Worm (Caenorhabditis elegans): ENCODE results near the gene zgpa-1.

Gene zgpa-1

DNA sequence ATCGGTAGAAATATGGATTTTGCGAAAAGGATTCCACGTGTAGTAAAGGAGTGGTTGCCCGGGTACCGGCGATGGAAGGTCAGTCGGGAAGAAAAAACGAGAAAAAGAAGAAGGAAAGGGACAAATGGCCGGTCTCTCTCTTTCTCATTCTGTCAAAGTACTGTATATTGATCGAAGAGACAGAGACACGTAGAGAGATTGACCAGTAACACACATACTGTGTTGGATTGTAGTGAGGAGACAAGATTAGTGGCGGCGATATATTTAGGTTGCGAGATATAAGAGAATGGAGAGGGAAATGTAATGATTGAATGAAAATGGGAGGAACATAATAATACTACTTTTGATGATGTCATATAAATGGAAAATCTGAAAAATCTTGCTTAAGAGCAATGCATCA is 23.4 kb upstream of the zgpa-1 start:
- TF ChIP-seq nhr-25 (tag; optimal IDR thresholded peaks at IDR 0.05) (peak; percentile 61), ztf-4 (tag; optimal IDR thresholded peaks at IDR 0.05) (no peak), elt-2 (tag; optimal IDR thresholded peaks at IDR 0.05) (no peak), snpc-4 (tag; optimal IDR thresholded peaks at IDR 0.05) (no peak), hmg-11 (tag; optimal IDR thresholded peaks at IDR 0.05) (peak; percentile 27), fkh-10 (GFP tag; optimal IDR thresholded peaks at IDR 0.05) (no peak), elt-3 (tag; optimal IDR thresholded peaks at IDR 0.05) (no peak), pha-4 (tag; optimal IDR thresholded peaks at IDR 0.05) (peak; percentile 26), nhr-23 (tag; optimal IDR thresholded peaks at IDR 0.05) (peak; percentile 85), ceh-82 (tag; optimal IDR thresholded peaks at IDR 0.05) (no peak), nhr-76 (tag; optimal IDR thresholded peaks at IDR 0.05) (no peak), nfya-1 (tag; optimal IDR thresholded peaks at IDR 0.05; ENCODE audit: insufficient read depth) (peak; percentile 19), ceh-28 (tag; optimal IDR thresholded peaks at IDR 0.05) (peak; percentile 60), ztf-11 (tag; optimal IDR thresholded peaks at IDR 0.05) (no peak), mml-1 (tag; optimal IDR thresholded peaks at IDR 0.05) (no peak)

DNA sequence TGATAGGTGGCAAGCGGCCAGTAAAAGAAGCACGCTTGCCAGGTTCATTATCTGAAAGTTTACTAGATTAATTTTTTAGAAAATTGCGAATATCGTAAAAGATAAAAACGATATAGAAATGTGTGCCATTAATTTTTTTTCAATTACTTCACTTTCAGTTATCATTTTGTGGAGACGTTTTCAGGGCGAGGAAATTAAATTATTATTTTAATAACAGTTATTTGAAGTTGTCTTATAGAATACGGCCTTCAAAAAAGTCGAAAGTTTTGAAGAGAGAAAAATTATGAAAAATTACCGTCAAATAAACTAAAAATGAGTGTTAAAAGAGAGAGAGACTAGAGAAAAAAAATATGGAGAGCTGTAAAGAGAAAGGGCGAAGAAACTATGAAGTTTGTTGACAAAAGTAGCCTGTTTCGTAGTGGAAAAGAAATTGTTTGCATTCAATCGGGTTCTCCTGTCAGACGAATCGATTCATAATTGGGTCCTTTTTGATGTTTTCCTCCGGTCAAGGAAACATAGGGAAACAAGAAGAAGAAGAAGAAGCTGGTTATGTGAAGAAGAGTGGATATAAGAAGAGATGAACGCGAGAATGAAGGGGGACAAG is 22.1 kb upstream of the zgpa-1 start, which contains the start of gene erp-44.2:
erp-44.2 (minus strand) TSS at position 51 of the 604 bp plus-strand sequence.
- TF ChIP-seq nhr-28 (tag; optimal IDR thresholded peaks at IDR 0.05) (no peak), hmg-11 (tag; optimal IDR thresholded peaks at IDR 0.05) (no peak), pqm-1 (tag; optimal IDR thresholded peaks at IDR 0.05) (no peak), snpc-4 (tag; optimal IDR thresholded peaks at IDR 0.05) (no peak), nhr-12 (tag; optimal IDR thresholded peaks at IDR 0.05) (no peak), nhr-237 (tag; optimal IDR thresholded peaks at IDR 0.05) (no peak), nhr-23 (tag; optimal IDR thresholded peaks at IDR 0.05) (no peak), pha-4 (tag; optimal IDR thresholded peaks at IDR 0.05) (peak; percentile 93), ztf-11 (tag; optimal IDR thresholded peaks at IDR 0.05) (no peak)

DNA sequence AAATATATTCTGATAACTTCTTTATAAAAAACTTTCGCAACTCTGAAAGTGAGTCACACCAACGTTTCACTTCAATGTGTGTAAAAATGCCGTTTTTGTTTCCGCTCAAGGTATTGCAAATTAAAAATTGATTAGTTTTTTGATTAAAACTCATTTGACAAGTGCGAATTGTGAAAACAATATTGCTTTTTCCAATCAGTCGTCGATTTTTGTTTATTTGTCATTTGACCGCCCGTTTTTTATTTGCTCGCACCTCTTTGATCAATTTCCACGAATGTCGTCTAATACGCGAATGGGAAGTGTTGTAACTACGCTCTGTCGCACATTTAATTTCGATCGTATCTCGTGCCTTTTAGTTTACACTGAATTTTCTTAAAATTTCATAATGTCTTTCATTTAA is 17.5 kb upstream of the zgpa-1 start, which contains the start of gene mvb-12:
mvb-12 (plus strand) TSS at position 375 of the 400 bp plus-strand sequence.
- TF ChIP-seq nfya-1 (tag; optimal IDR thresholded peaks at IDR 0.05; ENCODE audit: insufficient read depth) (peak; percentile 42), aly-2 (tag; optimal IDR thresholded peaks at IDR 0.05) (no peak), R02D3.7 (tag; optimal IDR thresholded peaks at IDR 0.05) (no peak), fkh-10 (GFP tag; optimal IDR thresholded peaks at IDR 0.05) (no peak), elt-3 (tag; optimal IDR thresholded peaks at IDR 0.05) (no peak), fkh-2 (tag; optimal IDR thresholded peaks at IDR 0.05) (no peak), lin-15B (tag; optimal IDR thresholded peaks at IDR 0.05) (peak; percentile 43), snpc-4 (tag; optimal IDR thresholded peaks at IDR 0.05) (peak; percentile 38), ama-1 (optimal IDR thresholded peaks at IDR 0.05) (no peak), nhr-28 (tag; optimal IDR thresholded peaks at IDR 0.05) (no peak), ceh-82 (tag; optimal IDR thresholded peaks at IDR 0.05) (no peak), skn-1 (tag; optimal IDR thresholded peaks at IDR 0.05) (no peak), hmg-11 (tag; optimal IDR thresholded peaks at IDR 0.05) (peak; percentile 23), pqm-1 (tag; optimal IDR thresholded peaks at IDR 0.05) (no peak), pha-4 (tag; optimal IDR thresholded peaks at IDR 0.05) (peak; percentile 80), elt-2 (tag; optimal IDR thresholded peaks at IDR 0.05) (peak; percentile 41), egl-5 (tag; optimal IDR thresholded peaks at IDR 0.05) (peak; percentile 57), ZK546.5 (tag; optimal IDR thresholded peaks at IDR 0.05) (no peak), nhr-25 (tag; optimal IDR thresholded peaks at IDR 0.05) (no peak)

DNA sequence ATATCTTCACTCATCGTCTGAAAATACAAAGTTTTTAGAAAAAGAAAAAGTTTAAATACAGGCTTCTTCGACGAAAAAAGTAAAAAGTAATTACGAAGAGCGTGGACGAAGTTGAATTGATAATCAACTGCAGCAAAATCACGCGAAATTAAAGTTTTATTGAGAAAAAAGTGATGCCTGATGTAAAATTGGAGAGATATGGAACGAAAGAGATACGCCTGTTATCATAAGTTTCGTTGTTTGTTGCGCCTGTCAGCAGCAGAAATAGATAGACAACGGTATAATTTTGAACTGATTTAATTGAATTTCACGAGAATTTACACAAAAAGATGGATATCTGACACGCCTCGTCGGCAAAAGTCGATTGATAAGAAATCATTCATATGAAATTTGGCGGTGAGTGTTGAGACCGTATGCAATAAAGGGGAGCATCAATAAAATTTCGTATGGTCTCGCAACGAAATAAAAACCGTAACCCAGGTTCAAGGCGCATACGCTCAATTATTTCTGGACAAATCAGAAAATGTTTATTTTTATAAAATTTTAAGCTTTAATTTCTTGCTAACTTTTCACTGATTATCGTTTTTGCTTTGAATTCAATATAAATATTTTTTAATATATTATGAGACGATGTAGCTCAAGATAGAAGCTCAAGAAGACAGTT is 16.8 kb upstream of the zgpa-1 start, which contains the start of gene C06A6.4:
C06A6.4 (minus strand) TSS at position 24 of the 664 bp plus-strand sequence.
- no peak for TF ChIP-seq unc-39 (tag; optimal IDR thresholded peaks at IDR 0.05)
- TF ChIP-seq elt-2 (tag; optimal IDR thresholded peaks at IDR 0.05) = peak; percentile 83
- TF ChIP-seq ceh-28 (tag; optimal IDR thresholded peaks at IDR 0.05) = no peak

DNA sequence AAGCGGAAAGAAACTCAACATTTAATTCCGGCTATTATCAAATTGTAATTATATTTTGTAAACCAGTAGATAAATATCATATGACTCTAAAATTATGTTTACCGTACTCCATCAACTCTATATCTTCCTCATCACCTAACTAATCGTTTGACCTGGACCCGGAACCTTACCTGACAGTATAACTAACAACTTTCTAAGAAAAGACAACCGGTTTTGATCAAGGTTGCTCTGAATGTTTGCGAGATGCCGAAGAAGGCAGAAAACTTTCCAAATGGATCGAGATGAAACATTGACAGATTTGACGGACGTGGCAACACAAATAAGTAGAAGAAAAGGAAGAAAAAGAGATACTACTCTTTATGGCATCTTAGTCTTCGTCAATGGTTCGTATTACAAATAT is 12.0 kb upstream of the zgpa-1 start:
- peak; percentile 16 for TF ChIP-seq nhr-25 (tag; optimal IDR thresholded peaks at IDR 0.05)
- TF ChIP-seq pqm-1 (tag; optimal IDR thresholded peaks at IDR 0.05) = no peak
- TF ChIP-seq nhr-23 (tag; optimal IDR thresholded peaks at IDR 0.05) = peak; percentile 53

DNA sequence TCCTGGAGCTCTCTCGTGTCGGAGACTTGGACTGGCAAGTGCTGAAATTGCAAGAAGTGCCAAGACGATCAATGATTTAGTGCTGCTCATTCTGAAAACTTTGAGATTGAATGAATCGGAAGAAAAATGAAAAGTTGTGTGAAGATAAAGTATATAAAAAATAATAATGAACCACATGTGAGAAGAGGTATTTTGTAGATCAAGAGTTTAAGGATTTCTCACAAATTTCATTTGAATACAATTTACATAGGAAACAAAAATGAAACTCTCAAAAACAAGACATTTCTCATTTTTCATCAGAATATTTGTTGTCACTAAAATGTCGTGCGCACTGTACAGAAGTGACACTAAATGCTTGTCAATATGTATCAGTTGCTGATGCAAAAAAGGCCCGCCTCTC is 9.9 kb upstream of the zgpa-1 start, which contains the start of gene T14A8.2:
T14A8.2 (minus strand) TSS at position 101 of the 400 bp plus-strand sequence.
- TF ChIP-seq elt-3 (tag; optimal IDR thresholded peaks at IDR 0.05) (no peak), R02D3.7 (tag; optimal IDR thresholded peaks at IDR 0.05) (no peak), hmg-11 (tag; optimal IDR thresholded peaks at IDR 0.05) (no peak), ZK546.5 (tag; optimal IDR thresholded peaks at IDR 0.05) (no peak), pqm-1 (tag; optimal IDR thresholded peaks at IDR 0.05) (no peak), nfya-1 (tag; optimal IDR thresholded peaks at IDR 0.05; ENCODE audit: insufficient read depth) (no peak), zag-1 (tag; optimal IDR thresholded peaks at IDR 0.05) (no peak), elt-2 (tag; optimal IDR thresholded peaks at IDR 0.05) (no peak), aly-2 (tag; optimal IDR thresholded peaks at IDR 0.05) (no peak), ceh-28 (tag; optimal IDR thresholded peaks at IDR 0.05) (no peak), ama-1 (optimal IDR thresholded peaks at IDR 0.05) (no peak), eor-1 (tag; optimal IDR thresholded peaks at IDR 0.05) (no peak), nhr-23 (tag; optimal IDR thresholded peaks at IDR 0.05) (no peak), egl-27 (tag; optimal IDR thresholded peaks at IDR 0.05) (no peak)

Data from whole organism, L3 larva.